Fruit fly (Drosophila melanogaster) Kc167 (cell line): ENCODE data around the gene Frl.

Experiments
- Myc ChIP-seq: fragments of >200 bp; optimal IDR thresholded peaks from 2 replicates; lab custom pipeline; 2017; ENCODE audit warnings: missing external identifiers
- Sin3A ChIP-seq: fragments of >200 bp; optimal IDR thresholded peaks from 2 replicates; lab custom pipeline; 2018; ENCODE audit warnings: missing external identifiers
- h ChIP-seq: fragments of >200 bp; optimal IDR thresholded peaks from 3 replicates; lab custom pipeline; 2018; ENCODE audit warnings: missing external identifiers
- insv ChIP-seq: fragments of >200 bp; optimal IDR thresholded peaks from 3 replicates; lab custom pipeline; 2018; ENCODE audit warnings: missing external identifiers
- psq ChIP-seq: fragments of >200 bp; optimal IDR thresholded peaks from 2 replicates; lab custom pipeline; 2017; ENCODE audit warnings: missing external identifiers
- ttk ChIP-seq: sonication (Bioruptor generic); optimal IDR thresholded peaks from 2 replicates; lab custom pipeline; 2017; ENCODE audit warnings: missing external identifiers

DNA sequence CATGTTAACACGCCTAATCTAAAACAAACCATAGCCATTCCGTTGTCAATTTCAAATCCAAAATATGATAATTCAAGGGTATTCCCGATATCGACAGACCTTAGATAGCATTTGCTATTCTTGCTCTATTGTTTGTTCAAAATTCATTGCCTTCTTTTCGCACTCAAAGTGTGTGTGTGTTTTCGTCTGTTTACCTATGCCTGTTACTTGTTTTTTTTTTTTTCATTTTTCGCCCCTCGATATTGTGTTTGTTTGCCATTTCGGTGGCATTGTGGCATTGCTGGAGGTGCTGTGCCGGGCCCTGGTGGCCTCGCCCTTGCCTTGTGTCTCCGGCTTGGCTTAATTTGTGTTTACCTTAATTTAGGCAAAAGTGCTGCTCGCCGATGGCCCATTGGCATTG is 3.8 kb downstream of the Frl start:
- TF ChIP-seq psq (lab: Kevin White, UChicago) (no peak), h (lab: Kevin White, UChicago) (no peak), insv (lab: Kevin White, UChicago) (no peak), Myc (lab: Kevin White, UChicago) (no peak), ttk (no peak), Sin3A (lab: Kevin White, UChicago) (no peak)
